Worm (Caenorhabditis elegans): ENCODE measurements around the gene jbts-14.

DNA sequence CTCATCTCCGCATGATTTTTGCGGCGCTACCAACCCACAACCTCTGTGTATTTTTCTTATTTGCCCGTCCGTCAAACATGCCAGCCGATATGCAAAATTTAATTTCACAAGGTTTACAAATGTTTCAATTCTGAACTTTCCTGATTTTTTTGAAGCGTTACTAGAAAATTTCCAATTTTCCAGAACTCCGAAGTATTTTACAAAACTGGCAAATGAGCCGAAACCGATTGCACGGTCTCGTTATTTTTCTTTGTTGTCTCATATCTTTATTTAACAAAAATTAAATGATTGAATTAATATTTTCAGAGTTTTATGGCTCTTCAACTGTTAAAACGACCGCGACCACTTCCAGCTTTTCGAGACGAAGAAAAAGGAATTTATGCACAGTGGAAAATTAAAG lies 3.9 kb downstream of the jbts-14 start, which contains the start of gene F53A9.3:
- TF ChIP-seq ceh-36 (tag; optimal IDR thresholded peaks at IDR 0.05) (no peak), pes-1 (GFP tag; IDR thresholded peaks at IDR 0.05) (no peak)
